Worm (Caenorhabditis elegans): ENCODE measurements around the gene EEED8.4.

EEED8.4 gene

DNA sequence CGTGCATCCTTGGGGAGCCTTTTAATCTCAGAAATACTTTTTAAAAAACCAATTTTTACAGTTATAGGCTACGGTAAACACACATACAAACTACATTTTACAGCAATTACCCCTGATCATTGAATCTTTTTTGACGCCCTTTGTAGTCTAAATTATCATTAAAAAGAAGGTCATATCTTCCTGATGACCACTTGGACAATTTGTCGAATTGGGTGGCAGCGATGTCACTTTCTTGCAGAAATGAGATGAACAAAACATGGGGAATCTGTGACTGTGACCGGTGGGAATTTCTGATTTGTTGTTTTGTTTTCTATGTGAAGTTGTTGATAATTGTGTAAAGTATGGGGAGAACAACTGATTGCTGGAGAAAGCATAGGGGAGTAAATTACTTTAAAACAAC is 40.5 kb downstream of the EEED8.4 start:
- TF ChIP-seq hmg-4 (GFP tag; optimal IDR thresholded peaks at IDR 0.05): no peak
- no peak for TF ChIP-seq tbx-37 (GFP tag; conservative IDR thresholded peaks at IDR 0.05)
- TF ChIP-seq tra-4 (tag; optimal IDR thresholded peaks at IDR 0.05): no peak
- TF ChIP-seq F13C5.2 (tag; optimal IDR thresholded peaks at IDR 0.05): no peak
- TF ChIP-seq ceh-13 (GFP tag; optimal IDR thresholded peaks at IDR 0.05): no peak
- no peak for TF ChIP-seq aly-1 (tag; optimal IDR thresholded peaks at IDR 0.05)
- TF ChIP-seq sea-1 (GFP tag; conservative IDR thresholded peaks at IDR 0.05): no peak
- TF ChIP-seq B0310.2 (tag; optimal IDR thresholded peaks at IDR 0.05): no peak
- TF ChIP-seq hnd-1 (tag; optimal IDR thresholded peaks at IDR 0.05): no peak

DNA sequence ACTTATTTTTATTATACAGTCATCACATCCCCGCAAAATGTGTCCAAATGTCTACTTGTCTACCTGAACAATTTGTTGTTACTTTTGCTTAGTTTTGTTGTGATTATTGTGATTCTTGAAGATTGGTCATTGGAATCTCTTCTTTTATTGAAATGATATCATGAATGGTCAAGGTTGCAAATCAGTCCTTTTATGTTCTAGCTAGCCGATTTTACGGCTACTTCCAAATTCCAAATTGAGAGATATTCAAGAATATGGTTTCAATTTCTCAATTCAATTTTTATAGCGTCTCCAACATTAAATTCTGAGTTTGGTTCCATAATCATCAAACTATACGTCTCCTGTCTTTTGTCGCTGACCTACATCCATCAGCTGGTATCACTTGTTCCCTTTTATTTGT is 42.2 kb downstream of the EEED8.4 start:
- TF ChIP-seq scrt-1 (GFP tag; IDR thresholded peaks at IDR 0.05) (no peak), tra-4 (tag; optimal IDR thresholded peaks at IDR 0.05) (no peak), tbx-11 (GFP tag; IDR thresholded peaks at IDR 0.05) (no peak), tbx-37 (GFP tag; conservative IDR thresholded peaks at IDR 0.05) (no peak)

DNA sequence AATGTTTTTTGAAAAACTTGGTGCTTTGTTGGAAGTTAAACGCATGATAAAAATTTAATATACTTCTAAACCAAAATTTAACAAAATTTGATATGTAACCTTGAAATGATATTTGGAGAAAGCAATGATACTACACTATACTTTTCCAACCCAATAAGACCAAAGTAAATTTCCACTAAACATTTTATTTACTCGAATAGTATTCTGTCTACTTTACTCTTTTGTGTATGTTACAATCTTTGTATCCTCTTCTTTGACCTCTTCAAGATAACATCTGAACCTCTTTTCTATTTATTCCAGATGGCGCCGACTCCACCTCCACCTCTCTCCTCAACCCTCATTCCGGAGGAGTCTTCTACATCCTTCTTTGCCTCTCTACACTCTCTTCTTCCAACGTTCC is 44.4 kb downstream of the EEED8.4 start, which contains the start of gene dhs-5:
Gene dhs-5, plus strand, starts transcription at position 301 of the 400 bp plus-strand sequence.
- TF ChIP-seq sea-1 (GFP tag; conservative IDR thresholded peaks at IDR 0.05): no peak

DNA sequence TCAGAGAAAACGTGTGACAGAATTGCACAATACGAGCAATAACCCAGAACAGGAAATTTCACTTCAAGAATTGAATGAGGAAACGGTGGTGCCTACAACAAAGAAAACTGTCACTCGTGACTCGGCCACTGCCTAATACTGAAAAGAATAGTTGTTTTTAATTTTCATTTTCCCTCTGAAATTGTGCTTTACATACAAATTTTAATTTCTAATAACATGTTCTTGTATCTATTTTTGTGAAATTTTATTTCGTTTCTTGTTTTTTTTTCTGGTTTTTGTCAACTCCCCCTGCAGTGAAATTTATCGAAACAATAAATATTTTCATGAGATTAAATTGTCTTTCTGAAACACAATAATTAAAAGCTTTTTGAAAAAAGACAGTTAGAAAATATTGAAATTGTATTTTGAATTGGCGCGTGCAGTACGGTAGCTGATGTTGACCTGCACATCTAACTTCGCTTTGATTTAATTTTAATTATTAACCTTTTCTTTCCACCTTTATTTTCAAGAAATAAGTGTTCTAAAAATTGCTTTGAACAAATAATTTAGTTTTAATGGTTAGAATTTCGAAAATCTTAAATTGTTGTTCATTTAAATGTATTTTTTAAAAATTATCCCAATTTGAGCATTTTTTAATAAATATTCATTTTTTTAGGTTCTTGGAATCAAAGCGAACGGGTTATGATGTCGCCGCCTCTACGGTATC is 46.7 kb downstream of the EEED8.4 start, which contains the start of gene daz-1:
Gene daz-1, plus strand, starts transcription at position 656 of the 706 bp plus-strand sequence.
- TF ChIP-seq hnd-1 (tag; optimal IDR thresholded peaks at IDR 0.05) (no peak), B0310.2 (tag; optimal IDR thresholded peaks at IDR 0.05) (no peak), tbx-37 (GFP tag; conservative IDR thresholded peaks at IDR 0.05) (no peak), pes-1 (GFP tag; IDR thresholded peaks at IDR 0.05) (no peak), tbx-11 (GFP tag; IDR thresholded peaks at IDR 0.05) (no peak), aly-1 (tag; optimal IDR thresholded peaks at IDR 0.05) (no peak), hmbx-1 (tag; optimal IDR thresholded peaks at IDR 0.05) (no peak), sea-1 (GFP tag; conservative IDR thresholded peaks at IDR 0.05) (no peak), ceh-13 (GFP tag; optimal IDR thresholded peaks at IDR 0.05) (no peak), scrt-1 (GFP tag; IDR thresholded peaks at IDR 0.05) (no peak), ets-7 (tag; optimal IDR thresholded peaks at IDR 0.05) (no peak)

DNA sequence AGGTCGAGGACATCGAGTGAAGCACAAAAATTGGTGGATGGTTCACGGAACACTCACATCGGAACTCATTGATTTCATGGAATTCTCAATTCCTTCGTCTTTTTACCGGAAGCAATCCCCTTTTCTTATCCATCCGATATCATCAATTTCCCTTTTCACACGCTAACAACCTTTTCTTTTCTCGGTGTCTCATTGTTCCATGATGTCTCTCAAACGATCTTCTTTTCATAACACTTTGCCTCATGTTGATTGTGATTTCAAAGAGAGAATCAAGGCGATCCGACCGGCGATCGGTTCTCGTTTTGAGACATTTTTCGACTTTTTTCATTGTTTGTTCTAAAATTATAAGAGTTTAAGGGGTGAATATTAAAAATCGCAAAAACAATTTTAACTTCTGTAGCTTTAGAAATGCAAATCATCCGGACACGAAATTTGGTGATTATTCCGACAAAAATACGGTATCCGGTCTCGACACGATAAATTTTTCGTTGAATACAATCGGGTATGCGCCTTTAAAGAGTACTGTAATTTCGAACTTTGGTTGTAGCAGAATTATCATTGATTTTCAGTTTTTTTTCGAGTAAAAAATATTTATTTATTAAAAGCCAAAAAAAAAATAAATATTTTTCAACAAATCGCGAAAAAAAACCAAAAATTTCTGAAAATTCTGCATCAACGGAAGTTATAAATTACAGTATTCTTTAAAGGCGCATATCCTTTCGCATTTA is 49.7 kb downstream of the EEED8.4 start:
- TF ChIP-seq flt-1 (GFP tag; IDR thresholded peaks at IDR 0.05) (no peak), sea-1 (GFP tag; conservative IDR thresholded peaks at IDR 0.05) (no peak), hnd-1 (tag; optimal IDR thresholded peaks at IDR 0.05) (no peak), tbx-11 (GFP tag; IDR thresholded peaks at IDR 0.05) (no peak), ceh-36 (tag; optimal IDR thresholded peaks at IDR 0.05) (no peak), tra-4 (tag; optimal IDR thresholded peaks at IDR 0.05) (no peak), aly-1 (tag; optimal IDR thresholded peaks at IDR 0.05) (no peak), hmbx-1 (tag; optimal IDR thresholded peaks at IDR 0.05) (no peak), ets-7 (tag; optimal IDR thresholded peaks at IDR 0.05) (no peak), F13C5.2 (tag; optimal IDR thresholded peaks at IDR 0.05) (no peak), scrt-1 (GFP tag; IDR thresholded peaks at IDR 0.05) (no peak), ama-1 (optimal IDR thresholded peaks at IDR 0.05) (no peak)

DNA sequence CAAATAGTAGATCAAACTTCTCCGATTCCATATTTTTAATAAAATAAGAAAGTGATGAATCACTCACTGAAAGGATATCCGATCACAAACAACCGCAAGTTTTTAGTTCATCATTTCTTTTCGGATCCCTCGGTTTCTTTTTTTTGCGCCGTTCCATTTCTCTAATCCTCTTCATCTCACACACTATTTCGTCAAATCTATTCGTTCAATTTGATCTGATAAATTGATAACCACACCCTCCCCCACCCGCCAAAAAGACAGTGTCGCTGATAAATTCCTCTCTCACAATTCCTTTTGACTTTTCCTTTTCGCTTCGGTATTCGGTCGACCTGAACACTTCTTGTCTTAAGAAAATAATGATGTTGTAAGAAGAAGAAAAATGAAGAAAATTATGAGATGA is 50.4 kb downstream of the EEED8.4 start:
- TF ChIP-seq scrt-1 (GFP tag; IDR thresholded peaks at IDR 0.05) (no peak), hmg-4 (GFP tag; optimal IDR thresholded peaks at IDR 0.05) (no peak), tbx-37 (GFP tag; conservative IDR thresholded peaks at IDR 0.05) (no peak), ama-1 (optimal IDR thresholded peaks at IDR 0.05) (no peak), tra-4 (tag; optimal IDR thresholded peaks at IDR 0.05) (no peak), pes-1 (GFP tag; IDR thresholded peaks at IDR 0.05) (no peak), flt-1 (GFP tag; IDR thresholded peaks at IDR 0.05) (no peak), F13C5.2 (tag; optimal IDR thresholded peaks at IDR 0.05) (no peak), ceh-36 (tag; optimal IDR thresholded peaks at IDR 0.05) (no peak), ceh-13 (GFP tag; optimal IDR thresholded peaks at IDR 0.05) (no peak), hnd-1 (tag; optimal IDR thresholded peaks at IDR 0.05) (no peak), tbx-11 (GFP tag; IDR thresholded peaks at IDR 0.05) (no peak), B0310.2 (tag; optimal IDR thresholded peaks at IDR 0.05) (no peak), hmbx-1 (tag; optimal IDR thresholded peaks at IDR 0.05) (no peak), ets-7 (tag; optimal IDR thresholded peaks at IDR 0.05) (no peak), aly-1 (tag; optimal IDR thresholded peaks at IDR 0.05) (no peak), sea-1 (GFP tag; conservative IDR thresholded peaks at IDR 0.05) (no peak)
